Worm (Caenorhabditis elegans) whole organism, mixed stage, embryonic: ENCODE measurements around the gene F19H6.6.

ENCODE experiments used
- ceh-43 ChIP-seq: fragments of 200-800 bp; sonication (Bioruptor generic); optimal IDR thresholded peaks from 2 replicates; lab custom pipeline; 2018; ENCODE audit warnings: mild to moderate bottlenecking, missing genetic modification characterization, moderate library complexity, missing compliant biosample characterization
- ces-1 ChIP-seq: fragments of 150-350 bp; optimal IDR thresholded peaks from 2 replicates; lab custom pipeline; 2014; ENCODE audit warnings: missing biosample characterization, missing genetic modification reagents, missing genetic modification characterization
- drap-1 ChIP-seq: fragments of 200-800 bp; sonication (Bioruptor generic); optimal IDR thresholded peaks from 3 replicates; lab custom pipeline; 2018; ENCODE audit warnings: mild to moderate bottlenecking, missing genetic modification characterization, missing compliant biosample characterization
- elt-1 ChIP-seq: sonication (generic microtip); optimal IDR thresholded peaks from 2 replicates; lab custom pipeline; 2017; ENCODE audit warnings: missing genetic modification characterization, mild to moderate bottlenecking, missing compliant biosample characterization, antibody characterized with exemption, moderate library complexity, borderline replicate concordance; ENCODE audit not compliant: insufficient read depth
- hlh-1 ChIP-seq: fragments of 150-350 bp; optimal IDR thresholded peaks from 2 replicates; lab custom pipeline; 2014; ENCODE audit warnings: missing biosample characterization, missing genetic modification reagents, missing genetic modification characterization
- lin-13 ChIP-seq: fragments of 150-350 bp; optimal IDR thresholded peaks from 2 replicates; lab custom pipeline; 2014; ENCODE audit warnings: missing biosample characterization, missing genetic modification characterization
- mab-5 ChIP-seq: fragments of 150-350 bp; optimal IDR thresholded peaks from 2 replicates; lab custom pipeline; 2014; ENCODE audit warnings: missing biosample characterization, missing genetic modification characterization
- nhr-12 ChIP-seq: fragments of 150-350 bp; optimal IDR thresholded peaks from 2 replicates; lab custom pipeline; 2014; ENCODE audit warnings: missing biosample characterization, missing genetic modification characterization
- pha-4 ChIP-seq: fragments of 150-350 bp; optimal IDR thresholded peaks from 2 replicates; lab custom pipeline; 2018; ENCODE audit warnings: missing biosample characterization, missing genetic modification reagents, missing genetic modification characterization
- snpc-4 ChIP-seq: fragments of 150-350 bp; optimal IDR thresholded peaks from 2 replicates; lab custom pipeline; 2014; ENCODE audit warnings: missing biosample characterization, missing genetic modification characterization
- sptf-1 ChIP-seq: sonication (generic microtip); optimal IDR thresholded peaks from 2 replicates; lab custom pipeline; 2017; ENCODE audit warnings: mild to moderate bottlenecking, missing genetic modification characterization, moderate library complexity, missing compliant biosample characterization
- ztf-11 ChIP-seq: fragments of 150-350 bp; optimal IDR thresholded peaks from 2 replicates; lab custom pipeline; 2014; ENCODE audit warnings: missing biosample characterization, missing genetic modification characterization

DNA sequence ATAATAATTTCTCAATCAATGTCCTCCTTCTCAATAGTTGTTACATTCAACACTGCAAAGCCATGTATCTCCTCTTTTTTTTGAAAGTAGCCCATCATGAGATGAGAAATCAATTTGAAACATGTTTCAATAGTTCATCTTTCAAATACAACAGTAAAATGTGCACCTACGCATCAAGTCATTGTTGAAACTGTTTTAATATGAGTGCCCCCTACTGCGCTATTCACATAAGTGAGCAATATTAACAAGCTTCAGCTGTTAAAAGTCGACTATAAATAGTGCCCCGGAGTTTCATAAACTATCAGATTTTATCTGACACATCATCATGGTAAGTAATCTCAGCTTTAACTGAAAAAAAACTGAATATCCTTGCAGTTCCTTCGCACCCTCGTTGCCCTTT is at the start of gene F19H6.6, which contains the start of gene nspc-15:
- TF ChIP-seq lin-13 (tag; lab: Kevin White, UChicago) (no peak), snpc-4 (tag; lab: Kevin White, UChicago) (no peak), ztf-11 (tag; lab: Kevin White, UChicago) (no peak), mab-5 (tag; lab: Kevin White, UChicago) (no peak), elt-1 (tag; lab: Kevin White, UChicago) (no peak), ces-1 (GFP tag; lab: Kevin White, UChicago) (no peak), ceh-43 (GFP tag; lab: Kevin White, UChicago) (no peak), nhr-12 (no peak), drap-1 (GFP tag; lab: Kevin White, UChicago) (no peak), pha-4 (tag; lab: Kevin White, UChicago) (no peak), hlh-1 (tag; lab: Kevin White, UChicago) (no peak), sptf-1 (no peak)
